Fruit fly (Drosophila melanogaster) whole organism, embryonic: ENCODE measurements around the gene CG13893.

Experiments
- ATbp ChIP-seq: fragments of 200-800 bp; sonication (Bioruptor generic); optimal IDR thresholded peaks from 2 replicates; lab custom pipeline; 2017; ENCODE audit warnings: missing biosample characterization, mild to moderate bottlenecking, missing genetic modification characterization, missing genetic modification reagents
- Abd-B ChIP-seq: fragments of 200-800 bp; sonication (Bioruptor generic); optimal IDR thresholded peaks from 2 replicates; lab custom pipeline; 2018; ENCODE audit warnings: missing biosample characterization, mild to moderate bottlenecking, missing genetic modification characterization, moderate library complexity
- Adf1 ChIP-seq: fragments of 200-800 bp; sonication (Bioruptor generic); IDR thresholded peaks from 2 replicates; pipeline ENCODE4 v1.3.6; 2022; ENCODE audit warnings: missing biosample characterization, missing genetic modification characterization
- Asciz ChIP-seq: fragments of 200-800 bp; sonication (Bioruptor generic); optimal IDR thresholded peaks from 2 replicates; lab custom pipeline; 2017; ENCODE audit warnings: missing biosample characterization, mild to moderate bottlenecking, missing genetic modification characterization, missing genetic modification reagents
- Awh ChIP-seq: fragments of 200-800 bp; sonication (Bioruptor generic); IDR thresholded peaks from 2 replicates; pipeline ENCODE4, ENCODE4 v1.3.6; 2022; ENCODE audit warnings: missing biosample characterization, missing genetic modification characterization
- Bgb ChIP-seq: fragments of 200-800 bp; sonication (Bioruptor generic); IDR thresholded peaks from 2 replicates; pipeline ENCODE4 v1.3.6; 2022; ENCODE audit warnings: missing biosample characterization, missing genetic modification characterization; ENCODE audit not compliant: partially characterized antibody
- CG10267 ChIP-seq: fragments of 200-800 bp; sonication (Bioruptor generic); optimal IDR thresholded peaks from 2 replicates; lab custom pipeline; 2018; ENCODE audit warnings: missing biosample characterization, mild to moderate bottlenecking, missing genetic modification characterization, moderate library complexity
- CG10543 ChIP-seq: fragments of 200-800 bp; sonication (Bioruptor generic); optimal IDR thresholded peaks from 3 replicates; lab custom pipeline; 2017; ENCODE audit warnings: missing biosample characterization, mild to moderate bottlenecking, missing genetic modification characterization, moderate library complexity
- CG11695 ChIP-seq: fragments of 200-800 bp; sonication (Bioruptor generic); IDR thresholded peaks from 3 replicates; pipeline ENCODE4 v1.3.6; 2022; ENCODE audit warnings: missing biosample characterization, missing genetic modification characterization
- CG12104 ChIP-seq: fragments of 200-800 bp; sonication (Bioruptor generic); optimal IDR thresholded peaks from 3 replicates; lab custom pipeline; 2016; ENCODE audit warnings: missing biosample characterization, missing genetic modification characterization
- CG18599 ChIP-seq: fragments of 200-800 bp; sonication (Bioruptor generic); optimal IDR thresholded peaks from 3 replicates; lab custom pipeline; 2017; ENCODE audit warnings: missing biosample characterization, missing genetic modification characterization, mild to moderate bottlenecking, moderate library complexity, missing genetic modification reagents
- CG18619 ChIP-seq: fragments of 200-800 bp; sonication (Bioruptor generic); optimal IDR thresholded peaks from 3 replicates; lab custom pipeline; 2017; ENCODE audit warnings: missing biosample characterization, mild to moderate bottlenecking, missing genetic modification characterization
- CG30020 ChIP-seq: fragments of 200-800 bp; optimal IDR thresholded peaks from 2 replicates; lab custom pipeline; 2019; ENCODE audit warnings: missing biosample characterization, mild to moderate bottlenecking, missing genetic modification characterization, moderate library complexity
- CG32532 ChIP-seq: fragments of 200-800 bp; sonication (Bioruptor generic); IDR thresholded peaks from 2 replicates; pipeline ENCODE4 v1.3.6; 2022; ENCODE audit warnings: missing biosample characterization, missing genetic modification characterization
- CG32767 ChIP-seq: fragments of 200-800 bp; sonication (Bioruptor generic); IDR thresholded peaks from 2 replicates; pipeline ENCODE4 v1.3.6; 2022; ENCODE audit warnings: missing biosample characterization, missing genetic modification characterization
- CG32772 ChIP-seq: fragments of 200-800 bp; sonication (Bioruptor generic); IDR thresholded peaks from 2 replicates; pipeline ENCODE4 v1.3.6; 2022; ENCODE audit warnings: missing biosample characterization, missing genetic modification characterization
- CG8290 ChIP-seq, 3 experiments: fragments of 200-800 bp; sonication (Bioruptor generic); optimal IDR thresholded peaks; 2 replicates each; lab custom pipeline; 2016 to 2019; ENCODE audit warnings: missing biosample characterization in 3 of 3, missing genetic modification characterization in 3 of 3, mild to moderate bottlenecking in 2 of 3, moderate library complexity in 1 of 3
- CG8924 ChIP-seq: fragments of 200-800 bp; optimal IDR thresholded peaks from 3 replicates; lab custom pipeline; 2019; ENCODE audit warnings: missing biosample characterization, mild to moderate bottlenecking, missing genetic modification characterization, moderate library complexity
- CkIIα-i1 ChIP-seq: fragments of 200-800 bp; sonication (Bioruptor generic); IDR thresholded peaks from 2 replicates; pipeline ENCODE4 v1.3.6; 2022; ENCODE audit warnings: missing biosample characterization, missing genetic modification characterization
- Dbx ChIP-seq: fragments of 200-800 bp; sonication (Bioruptor generic); IDR thresholded peaks from 3 replicates; pipeline ENCODE4 v1.3.6; 2022; ENCODE audit warnings: missing biosample characterization, missing genetic modification characterization
- Drgx ChIP-seq: fragments of 200-800 bp; sonication (Bioruptor generic); IDR thresholded peaks from 2 replicates; pipeline ENCODE4 v1.3.6; 2022; ENCODE audit warnings: missing biosample characterization, missing genetic modification characterization
- Hmx ChIP-seq: fragments of 200-800 bp; sonication (Bioruptor generic); optimal IDR thresholded peaks from 2 replicates; lab custom pipeline; 2016; ENCODE audit warnings: missing biosample characterization, missing genetic modification characterization
- NC2α ChIP-seq: fragments of 200-800 bp; sonication (Bioruptor generic); optimal IDR thresholded peaks from 2 replicates; lab custom pipeline; 2016; ENCODE audit warnings: missing biosample characterization, missing genetic modification characterization
- Opbp ChIP-seq: fragments of 200-800 bp; sonication (Bioruptor generic); IDR thresholded peaks from 3 replicates; pipeline ENCODE4 v1.3.6; 2022; ENCODE audit warnings: missing biosample characterization, missing genetic modification characterization; ENCODE audit not compliant: partially characterized antibody
- Rfx ChIP-seq: fragments of 200-800 bp; sonication (Bioruptor generic); IDR thresholded peaks from 2 replicates; pipeline ENCODE4 v1.3.6; 2022; ENCODE audit warnings: missing biosample characterization, missing genetic modification characterization
- Sox102F ChIP-seq: fragments of 200-800 bp; sonication (Bioruptor generic); optimal IDR thresholded peaks from 2 replicates; lab custom pipeline; 2018; ENCODE audit warnings: missing biosample characterization, mild to moderate bottlenecking, missing genetic modification characterization, moderate library complexity
- Trl ChIP-seq, 3 experiments: fragments of >200 bp in 2 of 3; fragments of 200-800 bp in 1 of 3; sonication (Bioruptor generic) in 1 of 3; optimal IDR thresholded peaks; 2 replicates in 1 of 3; 3 replicates in 2 of 3; lab custom pipeline; 2016 to 2017; ENCODE audit warnings: missing biosample characterization in 1 of 3, missing genetic modification characterization in 1 of 3
- Usf ChIP-seq: fragments of 200-800 bp; sonication (Bioruptor generic); optimal IDR thresholded peaks from 2 replicates; lab custom pipeline; 2017; ENCODE audit warnings: missing genotype, missing biosample characterization, missing genetic modification characterization
- abd-A ChIP-seq: fragments of 200-800 bp; sonication (Bioruptor generic); optimal IDR thresholded peaks from 3 replicates; lab custom pipeline; 2019; ENCODE audit warnings: missing biosample characterization, mild to moderate bottlenecking, missing genetic modification characterization, moderate library complexity
- bcd ChIP-seq: fragments of 200-800 bp; sonication (Bioruptor generic); optimal IDR thresholded peaks from 2 replicates; lab custom pipeline; 2017; ENCODE audit warnings: missing biosample characterization, mild to moderate bottlenecking, missing genetic modification characterization
- chif ChIP-seq, 2 experiments: fragments of 200-800 bp; sonication (Bioruptor generic); optimal IDR thresholded peaks; 3 replicates each; lab custom pipeline; 2016; ENCODE audit warnings: missing biosample characterization in 2 of 2, missing genetic modification characterization in 2 of 2
- chinmo ChIP-seq: fragments of 200-800 bp; sonication (Bioruptor generic); IDR thresholded peaks from 4 replicates; pipeline ENCODE4 v1.3.6; 2022; ENCODE audit warnings: missing biosample characterization, missing genetic modification characterization; ENCODE audit not compliant: partially characterized antibody
- ci ChIP-seq: fragments of 200-800 bp; sonication (Bioruptor generic); IDR thresholded peaks from 3 replicates; pipeline ENCODE4 v1.3.6; 2022; ENCODE audit warnings: missing biosample characterization, missing genetic modification characterization
- crol ChIP-seq: fragments of 200-800 bp; sonication (Bioruptor generic); IDR thresholded peaks from 2 replicates; pipeline ENCODE4 v1.3.6; 2022; ENCODE audit warnings: missing biosample characterization, missing genetic modification characterization
- cwo ChIP-seq: fragments of 200-800 bp; sonication (Bioruptor generic); optimal IDR thresholded peaks from 3 replicates; lab custom pipeline; 2017; ENCODE audit warnings: missing biosample characterization, missing genetic modification characterization, mild to moderate bottlenecking, moderate library complexity, missing genetic modification reagents
- dati ChIP-seq: fragments of 200-800 bp; sonication (Bioruptor generic); IDR thresholded peaks from 2 replicates; pipeline ENCODE4 v1.3.6; 2022; ENCODE audit warnings: missing biosample characterization, missing genetic modification characterization
- gce ChIP-seq: fragments of 200-800 bp; sonication (Bioruptor generic); IDR thresholded peaks from 3 replicates; pipeline ENCODE4 v1.3.6; 2022; ENCODE audit warnings: missing biosample characterization, missing genetic modification characterization
- kah ChIP-seq: fragments of 200-800 bp; sonication (Bioruptor generic); optimal IDR thresholded peaks from 2 replicates; lab custom pipeline; 2018; ENCODE audit warnings: missing biosample characterization, mild to moderate bottlenecking, missing genetic modification characterization
- rib ChIP-seq: fragments of 200-800 bp; sonication (Bioruptor generic); IDR thresholded peaks from 2 replicates; pipeline ENCODE4 v1.3.6; 2022; ENCODE audit warnings: missing biosample characterization, missing genetic modification characterization
- slou ChIP-seq: fragments of 200-800 bp; sonication (Bioruptor generic); optimal IDR thresholded peaks from 3 replicates; lab custom pipeline; 2016; ENCODE audit warnings: missing biosample characterization, missing genetic modification characterization
- sqz ChIP-seq: fragments of 200-800 bp; sonication (Bioruptor generic); optimal IDR thresholded peaks from 3 replicates; lab custom pipeline; 2018; ENCODE audit warnings: missing biosample characterization, mild to moderate bottlenecking, missing genetic modification characterization
- twi ChIP-seq: fragments of 200-800 bp; optimal IDR thresholded peaks from 2 replicates; lab custom pipeline; 2019; ENCODE audit warnings: missing biosample characterization, mild to moderate bottlenecking, missing genetic modification characterization, moderate library complexity
- vvl ChIP-seq: fragments of 200-800 bp; sonication (Bioruptor generic); IDR thresholded peaks from 2 replicates; pipeline ENCODE4 v1.3.6; 2022; ENCODE audit warnings: missing biosample characterization, missing genetic modification characterization
- zfh1 ChIP-seq: fragments of 200-800 bp; sonication (Bioruptor generic); IDR thresholded peaks from 3 replicates; pipeline ENCODE4 v1.3.6; 2022; ENCODE audit warnings: missing biosample characterization, missing genetic modification characterization

Gene CG13893

DNA sequence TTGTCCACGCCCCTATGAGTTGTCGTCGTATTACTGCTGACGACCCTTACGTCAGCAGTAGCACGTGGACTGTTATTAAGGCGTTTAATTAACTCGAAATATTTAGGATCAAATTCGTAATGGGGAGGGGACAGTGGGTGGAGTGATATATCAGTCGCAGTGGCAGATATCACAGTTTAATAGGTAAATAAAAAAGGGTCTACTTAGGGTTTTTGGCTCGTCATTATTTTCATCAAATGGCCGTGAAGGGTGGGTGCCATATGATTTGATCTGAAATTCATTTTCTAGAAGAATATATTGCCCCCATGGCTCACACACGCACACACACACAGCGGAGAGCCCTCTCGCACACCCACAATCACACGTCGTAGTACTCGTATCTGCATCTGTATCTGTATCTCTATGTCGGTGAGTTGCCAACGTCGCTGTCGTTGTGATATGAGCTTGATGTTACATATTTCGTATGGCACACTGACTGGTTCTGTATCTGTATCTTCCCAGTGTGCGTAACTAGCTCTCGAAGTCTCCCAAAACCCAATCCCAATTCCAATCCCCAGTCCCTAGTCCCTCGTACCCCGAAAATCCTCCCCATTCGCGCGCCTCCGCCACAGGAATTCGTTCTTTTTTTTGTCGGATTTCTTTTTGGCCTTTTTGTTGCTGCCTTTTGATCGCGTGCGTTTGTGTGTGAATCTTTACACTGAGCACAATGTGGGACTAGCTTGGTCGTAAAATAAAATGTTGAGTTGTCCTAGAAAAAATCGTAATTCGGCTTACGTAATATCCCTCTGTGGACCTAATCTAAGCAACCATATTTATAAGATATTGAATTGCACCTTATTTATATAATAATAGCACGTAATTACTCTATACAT is 22.9 kb upstream of the CG13893 start (continued):
- TF ChIP-seq kah (no peak), gce (GFP tag; lab: Robert Waterston, UW) (no peak), ATbp (no peak), Awh (0 out of 2 replicates have a peak, but pooled peaks have one; percentile 41), abd-A (tag; lab: Kevin White, UChicago) (peak; percentile 64), Sox102F (GFP tag; lab: Kevin White, UChicago) (peak; percentile 51), CG18599 (GFP tag; lab: Kevin White, UChicago) (peak; percentile 34), twi (tag; lab: Kevin White, UChicago) (no peak)

DNA sequence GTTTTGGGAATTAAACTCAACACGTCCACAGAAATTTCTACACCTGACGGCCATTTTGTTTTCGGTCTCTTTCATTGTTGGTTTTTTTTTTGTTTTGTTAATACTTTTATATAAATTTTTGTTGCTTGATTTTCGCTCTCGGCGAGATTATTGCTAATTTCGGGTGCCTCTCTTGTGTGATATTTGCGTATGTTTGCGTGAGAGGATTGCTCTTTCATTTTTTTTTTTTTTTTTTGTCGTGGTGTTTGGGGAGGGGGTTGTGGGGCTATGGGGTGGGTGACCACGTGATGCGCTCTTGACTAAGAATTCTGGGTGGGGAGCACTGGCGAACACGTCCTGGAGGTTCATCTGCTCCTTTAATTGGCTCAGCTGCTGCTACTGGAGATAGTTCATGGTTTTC is 22.1 kb upstream of the CG13893 start:
- TF ChIP-seq dati (GFP tag; lab: Robert Waterston, UW) (peak; percentile 18; the same call in 1 of the 2 replicates), rib (GFP tag; lab: Robert Waterston, UW) (peak; percentile 66), CG32532 (GFP tag; lab: Robert Waterston, UW) (0 out of 2 replicates have a peak, but pooled peaks have one; percentile 37), crol (GFP tag; lab: Robert Waterston, UW) (peak; percentile 76), NC2α (GFP tag; lab: Kevin White, UChicago) (no peak), Rfx (GFP tag; lab: Robert Waterston, UW) (no peak), CG32767 (no peak), slou (no peak), Dbx (GFP tag; lab: Robert Waterston, UW) (peak; percentile 54; the same call in 1 of the 3 replicates), chinmo (GFP tag; lab: Robert Waterston, UW) (peak; percentile 67; the same call in 1 of the 4 replicates), Hmx (GFP tag; lab: Kevin White, UChicago) (no peak), Opbp (no peak), Asciz (no peak), CG10543 (GFP tag; lab: Kevin White, UChicago) (peak; percentile 21), CG30020 (no peak), CG32772 (peak; percentile 56; the same call in 1 of the 2 replicates), Trl (optimal IDR thresholded peaks at IDR 0.05; lab: Kevin White, UChicago) (peak in 1 of 2 experiments; percentile 78), Trl (GFP tag; optimal IDR thresholded peaks at IDR 0.05; lab: Kevin White, UChicago) (no peak), chif (GFP tag; optimal IDR thresholded peaks at IDR 0.05; lab: Kevin White, UChicago) (no peak), CG12104 (GFP tag; lab: Kevin White, UChicago) (peak; percentile 5), ci (GFP tag; lab: Robert Waterston, UW) (0 out of 3 replicates have a peak, but pooled peaks have one; percentile 8), Drgx (GFP tag; lab: Robert Waterston, UW) (0 out of 2 replicates have a peak, but pooled peaks have one; percentile 30), cwo (GFP tag; lab: Kevin White, UChicago) (peak; percentile 50), CG8924 (tag; lab: Kevin White, UChicago) (no peak), Usf (GFP tag; lab: Kevin White, UChicago) (no peak), Abd-B (no peak), Bgb (GFP tag; lab: Robert Waterston, UW) (peak; percentile 29; the same call in 1 of the 2 replicates), bcd (GFP tag; lab: Kevin White, UChicago) (no peak), CG10267 (no peak), CG8290 (GFP tag; optimal IDR thresholded peaks at IDR 0.05; lab: Kevin White, UChicago) (no peak), CG8290 (tag; optimal IDR thresholded peaks at IDR 0.05; lab: Kevin White, UChicago) (no peak), zfh1 (GFP tag; lab: Robert Waterston, UW) (peak; percentile 13; the same call in 1 of the 3 replicates), Adf1 (GFP tag; lab: Robert Waterston, UW) (peak; percentile 51; the same call in 1 of the 2 replicates), CG18619 (GFP tag; lab: Kevin White, UChicago) (no peak), CkIIα-i1 (no peak), sqz (GFP tag; lab: Kevin White, UChicago) (peak; percentile 15), CG11695 (no peak), vvl (GFP tag; lab: Robert Waterston, UW) (0 out of 2 replicates have a peak, but pooled peaks have one; percentile 38)
